In genomic region chrII:11974048-11974995, ce11 we compare ENCODE assay signal across 6 worm cellular contexts.
A peak's percentile ranks its signal among the peaks of the same experiment; 100 is the strongest.
TF ChIP-seq lines count a peak whose summit lies in the region.

No protein-coding gene starts in this region.

TF ChIP-seq in whole organism, L1 larva, 84 proteins besides CTCF, POLR2A, EP300 and RAD21 (continued from another document and continues in another):
- TF ChIP-seq lin-35 (GFP tag; optimal IDR thresholded peaks at IDR 0.05; lab: Kevin White, UChicago) (peak in 1 of 2 experiments; percentile 43), unc-130 (tag; optimal IDR thresholded peaks at IDR 0.05; lab: Kevin White, UChicago) (no peak), grh-1 (GFP tag; IDR thresholded peaks at IDR 0.05; lab: Robert Waterston, UW) (no peak; the same call in 1 of the 2 replicates), tlp-1 (tag; optimal IDR thresholded peaks at IDR 0.05; lab: Kevin White, UChicago) (no peak), nhr-47 (tag; optimal IDR thresholded peaks at IDR 0.05; lab: Kevin White, UChicago) (peak; percentile 41), blmp-1 (tag; optimal IDR thresholded peaks at IDR 0.05; lab: Kevin White, UChicago) (no peak), pax-3 (tag; optimal IDR thresholded peaks at IDR 0.05; lab: Kevin White, UChicago) (peak; percentile 36), lin-39 (tag; optimal IDR thresholded peaks at IDR 0.05; lab: Kevin White, UChicago) (peak; percentile 24), hpl-2 (GFP tag; optimal IDR thresholded peaks at IDR 0.05; lab: Kevin White, UChicago) (peak; percentile 38), irx-1 (tag; optimal IDR thresholded peaks at IDR 0.05; lab: Kevin White, UChicago) (no peak), mdl-1 (tag; optimal IDR thresholded peaks at IDR 0.05; lab: Kevin White, UChicago) (no peak), fkh-10 (GFP tag; optimal IDR thresholded peaks at IDR 0.05; lab: Kevin White, UChicago) (no peak), nhr-84 (tag; optimal IDR thresholded peaks at IDR 0.05; lab: Kevin White, UChicago) (no peak), xbp-1 (tag; optimal IDR thresholded peaks at IDR 0.05; lab: Kevin White, UChicago) (peak; percentile 4), vab-15 (tag; optimal IDR thresholded peaks at IDR 0.05; lab: Kevin White, UChicago) (no peak), unc-62 (GFP tag; optimal IDR thresholded peaks at IDR 0.05; lab: Kevin White, UChicago) (no peak), nhr-90 (tag; optimal IDR thresholded peaks at IDR 0.05; lab: Kevin White, UChicago; ENCODE audit: poor library complexity) (peak; percentile 24), sox-4 (tag; optimal IDR thresholded peaks at IDR 0.05; lab: Kevin White, UChicago) (no peak), ztf-4 (tag; optimal IDR thresholded peaks at IDR 0.05; lab: Kevin White, UChicago) (peak; percentile 67), nhr-12 (tag; optimal IDR thresholded peaks at IDR 0.05; lab: Kevin White, UChicago) (peak; percentile 24), C04F5.9 (tag; optimal IDR thresholded peaks at IDR 0.05; lab: Kevin White, UChicago) (no peak), snpc-4 (tag; optimal IDR thresholded peaks at IDR 0.05; lab: Kevin White, UChicago) (no peak)

TF ChIP-seq in whole organism, L2 larva, 48 proteins besides CTCF, POLR2A, EP300 and RAD21 (continued from another document and continues in another):
- TF ChIP-seq nhr-21 (tag; optimal IDR thresholded peaks at IDR 0.05; lab: Kevin White, UChicago) (no peak), gmeb-1 (tag; optimal IDR thresholded peaks at IDR 0.05; lab: Kevin White, UChicago) (peak; percentile 58), ceh-82 (tag; optimal IDR thresholded peaks at IDR 0.05; lab: Kevin White, UChicago) (no peak), ZK546.5 (tag; optimal IDR thresholded peaks at IDR 0.05; lab: Kevin White, UChicago) (no peak), F13H6.1 (tag; optimal IDR thresholded peaks at IDR 0.05; lab: Kevin White, UChicago) (peak; percentile 8), sem-4 (tag; optimal IDR thresholded peaks at IDR 0.05; lab: Kevin White, UChicago) (no peak), peb-1 (tag; optimal IDR thresholded peaks at IDR 0.05; lab: Kevin White, UChicago) (no peak), nhr-10 (tag; optimal IDR thresholded peaks at IDR 0.05; lab: Kevin White, UChicago) (no peak), R02D3.7 (tag; optimal IDR thresholded peaks at IDR 0.05; lab: Kevin White, UChicago) (no peak), ztf-11 (tag; optimal IDR thresholded peaks at IDR 0.05; lab: Kevin White, UChicago) (no peak), fos-1 (tag; optimal IDR thresholded peaks at IDR 0.05; lab: Kevin White, UChicago) (peak; percentile 80), mbf-1 (tag; optimal IDR thresholded peaks at IDR 0.05; lab: Kevin White, UChicago) (no peak), ceh-16 (tag; optimal IDR thresholded peaks at IDR 0.05; lab: Kevin White, UChicago) (no peak), nhr-77 (tag; optimal IDR thresholded peaks at IDR 0.05; lab: Kevin White, UChicago) (no peak), sma-3 (GFP tag; optimal IDR thresholded peaks at IDR 0.05; lab: Kevin White, UChicago) (peak; percentile 33), snpc-4 (tag; optimal IDR thresholded peaks at IDR 0.05; lab: Kevin White, UChicago) (peak; percentile 6), lin-13 (GFP tag; optimal IDR thresholded peaks at IDR 0.05; lab: Kevin White, UChicago) (peak; percentile 46), nhr-12 (tag; optimal IDR thresholded peaks at IDR 0.05; lab: Kevin White, UChicago) (no peak), nhr-6 (tag; optimal IDR thresholded peaks at IDR 0.05; lab: Kevin White, UChicago) (no peak), unc-55 (GFP tag; optimal IDR thresholded peaks at IDR 0.05; lab: Kevin White, UChicago) (peak; percentile 45), unc-39 (tag; optimal IDR thresholded peaks at IDR 0.05; lab: Kevin White, UChicago) (no peak), elt-1 (tag; optimal IDR thresholded peaks at IDR 0.05; lab: Kevin White, UChicago) (no peak), mab-5 (tag; optimal IDR thresholded peaks at IDR 0.05; lab: Kevin White, UChicago) (no peak)

TF ChIP-seq in whole organism, L3 larva, 47 proteins besides CTCF, POLR2A, EP300 and RAD21 (continued from another document):
- peak; percentile 3 for TF ChIP-seq nfya-1 (tag; optimal IDR thresholded peaks at IDR 0.05; lab: Kevin White, UChicago; ENCODE audit: insufficient read depth)
- TF ChIP-seq aly-2 (tag; optimal IDR thresholded peaks at IDR 0.05; lab: Kevin White, UChicago) = peak; percentile 34
- no peak for TF ChIP-seq fkh-2 (tag; optimal IDR thresholded peaks at IDR 0.05; lab: Kevin White, UChicago)
- TF ChIP-seq elt-3 (tag; optimal IDR thresholded peaks at IDR 0.05; lab: Kevin White, UChicago) = no peak
- no peak for TF ChIP-seq nhr-237 (tag; optimal IDR thresholded peaks at IDR 0.05; lab: Kevin White, UChicago)
- TF ChIP-seq fos-1 (tag; optimal IDR thresholded peaks at IDR 0.05; lab: Kevin White, UChicago) = peak; percentile 76
- TF ChIP-seq lin-15B (tag; optimal IDR thresholded peaks at IDR 0.05; lab: Kevin White, UChicago) = no peak
- peak; percentile 40 for TF ChIP-seq lsy-12 (tag; optimal IDR thresholded peaks at IDR 0.05; lab: Kevin White, UChicago)
- TF ChIP-seq nhr-28 (tag; optimal IDR thresholded peaks at IDR 0.05; lab: Kevin White, UChicago) = peak; percentile 55
- peak; percentile 47 for TF ChIP-seq jun-1 (tag; optimal IDR thresholded peaks at IDR 0.05; lab: Kevin White, UChicago)
- TF ChIP-seq elt-2 (tag; optimal IDR thresholded peaks at IDR 0.05; lab: Kevin White, UChicago) = peak; percentile 49
- no peak for TF ChIP-seq unc-62 (GFP tag; optimal IDR thresholded peaks at IDR 0.05; lab: Kevin White, UChicago)
- TF ChIP-seq hmg-11 (tag; optimal IDR thresholded peaks at IDR 0.05; lab: Kevin White, UChicago) = peak; percentile 13

TF ChIP-seq in whole organism, L4 larva, 104 proteins besides CTCF, POLR2A, EP300 and RAD21 (continued from another document and continues in another):
- TF ChIP-seq F10B5.3 (tag; optimal IDR thresholded peaks at IDR 0.05; lab: Kevin White, UChicago) (peak; percentile 50), Y5F2A.4 (GFP tag; optimal IDR thresholded peaks at IDR 0.05; lab: Kevin White, UChicago) (no peak), lin-39 (tag; optimal IDR thresholded peaks at IDR 0.05; lab: Kevin White, UChicago) (peak; percentile 38), hif-1 (tag; optimal IDR thresholded peaks at IDR 0.05; lab: Kevin White, UChicago) (peak in 1 of 2 experiments; percentile 32), T26A8.4 (GFP tag; IDR thresholded peaks at IDR 0.05; lab: Robert Waterston, UW) (peak; percentile 67), nhr-48 (tag; optimal IDR thresholded peaks at IDR 0.05; lab: Kevin White, UChicago) (peak; percentile 34), daf-19 (GFP tag; conservative IDR thresholded peaks at IDR 0.05; lab: Robert Waterston, UW) (no peak), lin-29 (GFP tag; IDR thresholded peaks at IDR 0.05; lab: Robert Waterston, UW) (peak; percentile 49; the same call in 1 of the 2 replicates), ama-1 (optimal IDR thresholded peaks at IDR 0.05; lab: Kevin White, UChicago) (no peak), daf-16 (GFP tag; optimal IDR thresholded peaks at IDR 0.05; lab: Kevin White, UChicago) (peak in 1 of 2 experiments; percentile 24), daf-16 (tag; optimal IDR thresholded peaks at IDR 0.05; lab: Kevin White, UChicago) (peak; percentile 68), tag-97 (GFP tag; IDR thresholded peaks at IDR 0.05; lab: Robert Waterston, UW) (0 out of 2 replicates have a peak, but pooled peaks have one; percentile 53), ZK546.5 (tag; optimal IDR thresholded peaks at IDR 0.05; lab: Kevin White, UChicago) (no peak), php-3 (GFP tag; IDR thresholded peaks at IDR 0.05; lab: Robert Waterston, UW) (no peak; the same call in none of the 2 replicates), lin-38 (GFP tag; IDR thresholded peaks at IDR 0.05; lab: Robert Waterston, UW) (peak; percentile 45), zip-11 (GFP tag; IDR thresholded peaks at IDR 0.05; lab: Robert Waterston, UW) (peak; percentile 4; the same call in 1 of the 2 replicates), nhr-77 (tag; optimal IDR thresholded peaks at IDR 0.05; lab: Kevin White, UChicago) (peak; percentile 69), aha-1 (tag; lab: Kevin White, UChicago) (peak; percentile 96), egl-43 (GFP tag; IDR thresholded peaks at IDR 0.05; lab: Robert Waterston, UW) (peak; percentile 67), nhr-102 (tag; optimal IDR thresholded peaks at IDR 0.05; lab: Kevin White, UChicago) (peak; percentile 63), saeg-2 (GFP tag; IDR thresholded peaks at IDR 0.05; lab: Robert Waterston, UW) (peak; percentile 40; the same call in 1 of the 2 replicates), fkh-10 (GFP tag; optimal IDR thresholded peaks at IDR 0.05; lab: Kevin White, UChicago) (no peak), ctbp-1 (GFP tag; IDR thresholded peaks at IDR 0.05; lab: Robert Waterston, UW) (peak; percentile 6), tra-1 (GFP tag; IDR thresholded peaks at IDR 0.05; lab: Robert Waterston, UW) (peak; percentile 54; the same call in 1 of the 2 replicates), nhr-42 (GFP tag; IDR thresholded peaks at IDR 0.05; lab: Robert Waterston, UW) (peak; percentile 49), lsy-2 (tag; optimal IDR thresholded peaks at IDR 0.05; lab: Kevin White, UChicago) (peak in 1 of 2 experiments; percentile 64)

TF ChIP-seq in whole organism, early embryonic, 17 proteins besides CTCF, POLR2A, EP300 and RAD21 (continued from another document):
- TF ChIP-seq sea-1 (GFP tag; conservative IDR thresholded peaks at IDR 0.05; lab: Robert Waterston, UW) = 0 out of 2 replicates have a peak, but pooled peaks have one; percentile 40
- no peak for TF ChIP-seq ceh-36 (tag; optimal IDR thresholded peaks at IDR 0.05; lab: Kevin White, UChicago)
- no peak for TF ChIP-seq flt-1 (GFP tag; IDR thresholded peaks at IDR 0.05; lab: Robert Waterston, UW)
- no peak for TF ChIP-seq ceh-13 (GFP tag; optimal IDR thresholded peaks at IDR 0.05; lab: Kevin White, UChicago)

TF ChIP-seq in whole organism, young adult, 124 proteins besides CTCF, POLR2A, EP300 and RAD21 (continued from another document and continues in another):
- TF ChIP-seq zim-3 (tag; optimal IDR thresholded peaks at IDR 0.05; lab: Kevin White, UChicago) (peak; percentile 75), Y95B8A.8 (GFP tag; IDR thresholded peaks at IDR 0.05; lab: Robert Waterston, UW) (no peak), F49E8.2 (tag; optimal IDR thresholded peaks at IDR 0.05; lab: Kevin White, UChicago; ENCODE audit: insufficient read depth) (no peak), ztf-28 (GFP tag; IDR thresholded peaks at IDR 0.05; lab: Robert Waterston, UW) (0 out of 2 replicates have a peak, but pooled peaks have one; percentile 36), Y67H2A.10 (GFP tag; conservative IDR thresholded peaks at IDR 0.05; lab: Robert Waterston, UW) (no peak), F57C9.4 (tag; optimal IDR thresholded peaks at IDR 0.05; lab: Kevin White, UChicago) (no peak), lin-26 (GFP tag; IDR thresholded peaks at IDR 0.05; lab: Robert Waterston, UW) (no peak), lsy-27 (tag; optimal IDR thresholded peaks at IDR 0.05; lab: Kevin White, UChicago; ENCODE audit: borderline replicate concordance, insufficient read depth) (no peak), T26A5.8 (tag; optimal IDR thresholded peaks at IDR 0.05; lab: Kevin White, UChicago) (no peak), him-1 (tag; optimal IDR thresholded peaks at IDR 0.05; lab: Kevin White, UChicago) (no peak), ama-1 (optimal IDR thresholded peaks at IDR 0.05; lab: Kevin White, UChicago) (no peak), ama-1 (GFP tag; optimal IDR thresholded peaks at IDR 0.05; lab: Kevin White, UChicago) (no peak), mes-4 (tag; optimal IDR thresholded peaks at IDR 0.05; lab: Kevin White, UChicago) (no peak), B0261.1 (tag; optimal IDR thresholded peaks at IDR 0.05; lab: Kevin White, UChicago) (no peak), bed-2 (GFP tag; IDR thresholded peaks at IDR 0.05; lab: Robert Waterston, UW) (no peak), hsf-1 (GFP tag; IDR thresholded peaks at IDR 0.05; lab: Robert Waterston, UW) (no peak), ztf-25 (GFP tag; IDR thresholded peaks at IDR 0.05; lab: Robert Waterston, UW) (no peak), tbx-9 (tag; optimal IDR thresholded peaks at IDR 0.05; lab: Kevin White, UChicago; ENCODE audit: borderline replicate concordance) (no peak), D2030.7 (GFP tag; IDR thresholded peaks at IDR 0.05; lab: Robert Waterston, UW) (0 out of 2 replicates have a peak, but pooled peaks have one; percentile 42), nhr-27 (tag; optimal IDR thresholded peaks at IDR 0.05; lab: Kevin White, UChicago) (peak; percentile 17), nhr-179 (tag; optimal IDR thresholded peaks at IDR 0.05; lab: Kevin White, UChicago) (no peak), B0336.3 (GFP tag; IDR thresholded peaks at IDR 0.05; lab: Robert Waterston, UW) (peak; percentile 42), attf-5 (GFP tag; optimal IDR thresholded peaks at IDR 0.05; lab: Kevin White, UChicago) (no peak), F33H1.4 (GFP tag; IDR thresholded peaks at IDR 0.05; lab: Robert Waterston, UW) (peak; percentile 82), sdz-38 (tag; optimal IDR thresholded peaks at IDR 0.05; lab: Kevin White, UChicago) (no peak), mxl-1 (tag; optimal IDR thresholded peaks at IDR 0.05; lab: Kevin White, UChicago) (no peak), ekl-4 (GFP tag; IDR thresholded peaks at IDR 0.05; lab: Robert Waterston, UW) (no peak; the same call in 1 of the 2 replicates), die-1 (tag; optimal IDR thresholded peaks at IDR 0.05; lab: Kevin White, UChicago) (no peak), hrde-1 (tag; optimal IDR thresholded peaks at IDR 0.05; lab: Kevin White, UChicago; ENCODE audit: borderline replicate concordance) (peak; percentile 49), nhr-90 (tag; optimal IDR thresholded peaks at IDR 0.05; lab: Kevin White, UChicago) (no peak), madf-8 (GFP tag; conservative IDR thresholded peaks at IDR 0.05; lab: Robert Waterston, UW) (peak; percentile 74), nfyb-1 (GFP tag; IDR thresholded peaks at IDR 0.05; lab: Robert Waterston, UW) (no peak), Y56A3A.18 (GFP tag; IDR thresholded peaks at IDR 0.05; lab: Robert Waterston, UW) (peak; percentile 47; the same call in 1 of the 2 replicates), madf-3 (GFP tag; IDR thresholded peaks at IDR 0.05; lab: Robert Waterston, UW) (no peak), madf-10 (tag; optimal IDR thresholded peaks at IDR 0.05; lab: Kevin White, UChicago) (no peak), B0019.2 (GFP tag; conservative IDR thresholded peaks at IDR 0.05; lab: Robert Waterston, UW) (no peak), repo-1 (tag; optimal IDR thresholded peaks at IDR 0.05; lab: Kevin White, UChicago) (peak; percentile 36), nfya-2 (GFP tag; IDR thresholded peaks at IDR 0.05; lab: Robert Waterston, UW) (no peak), pbrm-1 (GFP tag; IDR thresholded peaks at IDR 0.05; lab: Robert Waterston, UW) (no peak), egrh-3 (GFP tag; IDR thresholded peaks at IDR 0.05; lab: Robert Waterston, UW) (no peak), ccch-3 (GFP tag; optimal IDR thresholded peaks at IDR 0.05; lab: Kevin White, UChicago) (no peak), B0035.1 (tag; optimal IDR thresholded peaks at IDR 0.05; lab: Kevin White, UChicago) (peak; percentile 33), F39B2.1 (GFP tag; IDR thresholded peaks at IDR 0.05; lab: Robert Waterston, UW) (no peak), sea-2 (GFP tag; IDR thresholded peaks at IDR 0.05; lab: Robert Waterston, UW) (no peak), F23B12.7 (tag; optimal IDR thresholded peaks at IDR 0.05; lab: Kevin White, UChicago; ENCODE audit: insufficient read depth) (no peak), egl-18 (GFP tag; IDR thresholded peaks at IDR 0.05; lab: Robert Waterston, UW) (0 out of 2 replicates have a peak, but pooled peaks have one; percentile 51), aptf-2 (GFP tag; conservative IDR thresholded peaks at IDR 0.05; lab: Robert Waterston, UW) (0 out of 2 replicates have a peak, but pooled peaks have one; percentile 19), ztf-26 (tag; optimal IDR thresholded peaks at IDR 0.05; lab: Kevin White, UChicago) (peak; percentile 44), ztf-6 (GFP tag; IDR thresholded peaks at IDR 0.05; lab: Robert Waterston, UW) (no peak), T07F8.4 (tag; optimal IDR thresholded peaks at IDR 0.05; lab: Kevin White, UChicago) (no peak), sptf-2 (GFP tag; optimal IDR thresholded peaks at IDR 0.05; lab: Kevin White, UChicago) (no peak), nhr-120 (GFP tag; IDR thresholded peaks at IDR 0.05; lab: Robert Waterston, UW) (no peak), snpc-1.1 (tag; optimal IDR thresholded peaks at IDR 0.05; lab: Kevin White, UChicago; ENCODE audit: insufficient read depth) (no peak), unc-130 (GFP tag; optimal IDR thresholded peaks at IDR 0.05; lab: Kevin White, UChicago) (no peak), ztf-22 (GFP tag; optimal IDR thresholded peaks at IDR 0.05; lab: Kevin White, UChicago) (no peak)
